Worm (Caenorhabditis elegans): ENCODE results near the gene srab-20.

- TF ChIP-seq unc-130 (tag; optimal IDR thresholded peaks at IDR 0.05) (no peak), lir-3 (tag; optimal IDR thresholded peaks at IDR 0.05; ENCODE audit: poor library complexity) (no peak), mab-9 (GFP tag; IDR thresholded peaks at IDR 0.05) (no peak), mdl-1 (tag; optimal IDR thresholded peaks at IDR 0.05) (no peak), rnt-1 (tag; optimal IDR thresholded peaks at IDR 0.05) (no peak), unc-86 (tag; optimal IDR thresholded peaks at IDR 0.05) (no peak)
Measured at ce11 chrV:3408602-3409001, 20.2 kb upstream of the srab-20 start, which contains the start of gene T20D4.7.
